Fruit fly (Drosophila melanogaster) whole organism, pupa: Measurements from ENCODE around the gene Lcp65Aa.

ENCODE experiments used
- CG10348 ChIP-seq: fragments of 200-800 bp; sonication (Bioruptor generic); IDR thresholded peaks from 2 replicates; pipeline ENCODE4 v1.3.6; 2022; ENCODE audit warnings: missing biosample characterization, missing genetic modification characterization
- CG12605 ChIP-seq: fragments of 200-800 bp; sonication (Bioruptor generic); IDR thresholded peaks from 2 replicates; pipeline ENCODE4 v1.3.6; 2022; ENCODE audit warnings: missing biosample characterization, missing genetic modification characterization
- CG15710 ChIP-seq: fragments of 200-800 bp; sonication (Bioruptor generic); optimal IDR thresholded peaks from 2 replicates; lab custom pipeline; 2018; ENCODE audit warnings: missing biosample characterization, mild to moderate bottlenecking, missing genetic modification characterization, moderate library complexity
- CG34367 ChIP-seq: fragments of 200-800 bp; sonication (Bioruptor generic); optimal IDR thresholded peaks from 2 replicates; lab custom pipeline; 2018; ENCODE audit warnings: missing biosample characterization, mild to moderate bottlenecking, missing genetic modification characterization
- EcR ChIP-seq: fragments of 200-800 bp; sonication (Bioruptor generic); optimal IDR thresholded peaks from 3 replicates; lab custom pipeline; 2019; ENCODE audit warnings: missing biosample characterization, missing genetic modification characterization, mild to moderate bottlenecking, moderate library complexity, missing genetic modification reagents
- Snoo ChIP-seq: fragments of 200-800 bp; sonication (Bioruptor generic); optimal IDR thresholded peaks from 3 replicates; lab custom pipeline; 2017; ENCODE audit warnings: missing biosample characterization, mild to moderate bottlenecking, missing genetic modification characterization, inconsistent platforms
- fd96Ca ChIP-seq: fragments of 200-800 bp; sonication (Bioruptor generic); IDR thresholded peaks from 3 replicates; pipeline ENCODE4 v1.3.6; 2022; ENCODE audit warnings: missing biosample characterization, missing genetic modification characterization
- gl ChIP-seq: fragments of 200-800 bp; sonication (Bioruptor generic); optimal IDR thresholded peaks from 2 replicates; lab custom pipeline; 2018; ENCODE audit warnings: missing biosample characterization, mild to moderate bottlenecking, missing genetic modification characterization
- rn ChIP-seq: fragments of 200-800 bp; sonication (Bioruptor generic); IDR thresholded peaks from 2 replicates; pipeline ENCODE4 v1.3.6; 2022; ENCODE audit warnings: missing biosample characterization, missing genetic modification characterization

DNA sequence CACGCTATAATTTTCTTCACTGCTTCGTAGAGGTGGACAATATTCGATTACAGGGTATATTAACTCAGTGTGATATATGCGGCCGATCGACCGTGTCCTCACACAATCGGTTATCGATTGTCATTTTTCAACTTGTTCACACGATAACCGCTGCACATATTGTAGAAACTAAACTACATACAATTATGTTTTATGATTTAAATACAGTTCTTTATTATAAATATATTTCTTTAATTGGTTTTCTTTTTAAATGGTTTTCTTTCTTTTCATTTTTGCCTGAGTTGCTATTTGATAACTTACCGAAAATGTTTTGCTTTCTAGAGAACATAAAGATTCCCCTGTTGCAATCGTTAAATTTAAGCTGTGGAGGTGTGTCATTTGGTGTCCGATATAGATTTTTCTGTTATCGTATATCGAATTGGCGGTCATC, 22.7 kb downstream of the Lcp65Aa start, which contains the start of the genes fmt and CG7376:
- TF ChIP-seq EcR (no peak), CG15710 (no peak), CG10348 (GFP tag; lab: Robert Waterston, UW) (no peak), CG34367 (no peak), gl (tag; lab: Kevin White, UChicago) (no peak), Snoo (no peak), CG12605 (GFP tag; lab: Robert Waterston, UW) (no peak), fd96Ca (no peak), rn (GFP tag; lab: Robert Waterston, UW) (no peak)
